Fruit fly (Drosophila melanogaster) whole organism, prepupa: ENCODE measurements around the gene al.

ENCODE experiments used
- Blimp-1 ChIP-seq: fragments of 200-800 bp; sonication (Bioruptor generic); optimal IDR thresholded peaks from 3 replicates; lab custom pipeline; 2017; ENCODE audit warnings: missing biosample characterization, missing genetic modification characterization, mild to moderate bottlenecking, moderate library complexity, missing genetic modification reagents
- CG10631 ChIP-seq: fragments of 200-800 bp; sonication (Bioruptor generic); optimal IDR thresholded peaks from 2 replicates; lab custom pipeline; 2016; ENCODE audit warnings: missing biosample characterization, missing genetic modification characterization
- CG11294 ChIP-seq: fragments of 200-800 bp; sonication (Bioruptor generic); IDR thresholded peaks from 2 replicates; pipeline ENCODE4 v1.3.6; 2022; ENCODE audit warnings: missing biosample characterization, missing genetic modification characterization
- CG11902 ChIP-seq: fragments of 200-800 bp; sonication (Bioruptor generic); optimal IDR thresholded peaks from 3 replicates; lab custom pipeline; 2016; ENCODE audit warnings: missing biosample characterization, missing genetic modification characterization
- CG15336 ChIP-seq: fragments of 200-800 bp; sonication (Bioruptor generic); IDR thresholded peaks from 2 replicates; pipeline ENCODE4 v1.3.6; 2022; ENCODE audit warnings: missing biosample characterization, missing genetic modification characterization
- CG1621 ChIP-seq: fragments of 200-800 bp; sonication (Bioruptor generic); optimal IDR thresholded peaks from 3 replicates; lab custom pipeline; 2018; ENCODE audit warnings: missing biosample characterization, mild to moderate bottlenecking, missing genetic modification characterization
- CG16779 ChIP-seq: fragments of 200-800 bp; sonication (Bioruptor generic); optimal IDR thresholded peaks from 3 replicates; lab custom pipeline; 2017; ENCODE audit warnings: missing biosample characterization, mild to moderate bottlenecking, missing genetic modification characterization
- CG3032 ChIP-seq: fragments of 200-800 bp; optimal IDR thresholded peaks from 2 replicates; lab custom pipeline; 2019; ENCODE audit warnings: missing biosample characterization, mild to moderate bottlenecking, missing genetic modification characterization, moderate library complexity
- CG31627 ChIP-seq: fragments of 200-800 bp; sonication (Bioruptor generic); optimal IDR thresholded peaks from 3 replicates; lab custom pipeline; 2016; ENCODE audit warnings: missing biosample characterization, missing genetic modification characterization
- CG32006 ChIP-seq: fragments of 200-800 bp; sonication (Bioruptor generic); optimal IDR thresholded peaks from 3 replicates; lab custom pipeline; 2017; ENCODE audit warnings: missing biosample characterization, mild to moderate bottlenecking, missing genetic modification characterization
- CG34406 ChIP-seq: fragments of 200-800 bp; sonication (Bioruptor generic); optimal IDR thresholded peaks from 3 replicates; lab custom pipeline; 2016; ENCODE audit warnings: missing biosample characterization, missing genetic modification characterization
- CG3919 ChIP-seq: fragments of 200-800 bp; sonication (Bioruptor generic); optimal IDR thresholded peaks from 3 replicates; lab custom pipeline; 2016; ENCODE audit warnings: missing biosample characterization, missing genetic modification characterization
- CG4318 ChIP-seq: fragments of 200-800 bp; sonication (Bioruptor generic); optimal IDR thresholded peaks from 3 replicates; lab custom pipeline; 2017; ENCODE audit warnings: missing biosample characterization, mild to moderate bottlenecking, missing genetic modification characterization
- CG6163 ChIP-seq: fragments of 200-800 bp; sonication (Bioruptor generic); IDR thresholded peaks from 3 replicates; pipeline ENCODE4 v1.3.6; 2022; ENCODE audit warnings: missing biosample characterization, missing genetic modification characterization
- CG6276 ChIP-seq: fragments of 200-800 bp; sonication (Bioruptor generic); optimal IDR thresholded peaks from 2 replicates; lab custom pipeline; 2017; ENCODE audit warnings: missing biosample characterization, mild to moderate bottlenecking, missing genetic modification characterization
- CG6792 ChIP-seq: fragments of 200-800 bp; sonication (Bioruptor generic); optimal IDR thresholded peaks from 3 replicates; lab custom pipeline; 2016; ENCODE audit warnings: missing biosample characterization, missing genetic modification characterization
- CG6808 ChIP-seq: fragments of 200-800 bp; sonication (Bioruptor generic); optimal IDR thresholded peaks from 3 replicates; lab custom pipeline; 2017; ENCODE audit warnings: missing biosample characterization, missing genetic modification characterization, mild to moderate bottlenecking, moderate library complexity, missing genetic modification reagents
- CG6854 ChIP-seq: fragments of 200-800 bp; sonication (Bioruptor generic); optimal IDR thresholded peaks from 2 replicates; lab custom pipeline; 2017; ENCODE audit warnings: missing biosample characterization, mild to moderate bottlenecking, missing genetic modification characterization
- CG7368 ChIP-seq: fragments of 200-800 bp; sonication (Bioruptor generic); optimal IDR thresholded peaks from 3 replicates; lab custom pipeline; 2016; ENCODE audit warnings: missing biosample characterization, missing genetic modification characterization
- CG8119 ChIP-seq: fragments of 200-800 bp; sonication (Bioruptor generic); IDR thresholded peaks from 3 replicates; pipeline ENCODE4 v1.3.6; 2022; ENCODE audit warnings: missing biosample characterization, missing genetic modification characterization
- CG8319 ChIP-seq: fragments of 200-800 bp; sonication (Bioruptor generic); optimal IDR thresholded peaks from 3 replicates; lab custom pipeline; 2016; ENCODE audit warnings: missing biosample characterization, missing genetic modification characterization
- CG8632 ChIP-seq: fragments of 200-800 bp; sonication (Bioruptor generic); optimal IDR thresholded peaks from 3 replicates; lab custom pipeline; 2016; ENCODE audit warnings: missing biosample characterization, missing genetic modification characterization
- CG9139 ChIP-seq: fragments of 200-800 bp; sonication (Bioruptor generic); optimal IDR thresholded peaks from 3 replicates; lab custom pipeline; 2017; ENCODE audit warnings: missing biosample characterization, mild to moderate bottlenecking, missing genetic modification characterization
- Eip75B ChIP-seq: fragments of 200-800 bp; sonication (Bioruptor generic); optimal IDR thresholded peaks from 3 replicates; lab custom pipeline; 2016; ENCODE audit warnings: missing biosample characterization, missing genetic modification characterization
- Eip78C ChIP-seq: fragments of 200-800 bp; sonication (Bioruptor generic); peaks from one replicate; lab custom pipeline; 2016; ENCODE audit warnings: missing biosample characterization, missing genetic modification characterization
- Eip93F ChIP-seq: fragments of 200-800 bp; sonication (Bioruptor generic); optimal IDR thresholded peaks from 2 replicates; lab custom pipeline; 2016; ENCODE audit warnings: missing biosample characterization, mild to moderate bottlenecking, missing genetic modification characterization
- Ets21C ChIP-seq: fragments of 200-800 bp; sonication (Bioruptor generic); optimal IDR thresholded peaks from 3 replicates; lab custom pipeline; 2016; ENCODE audit warnings: missing biosample characterization, missing genetic modification characterization
- Ets96B ChIP-seq: fragments of 200-800 bp; optimal IDR thresholded peaks from 2 replicates; lab custom pipeline; 2019; ENCODE audit warnings: missing biosample characterization, mild to moderate bottlenecking, missing genetic modification characterization, moderate library complexity
- Gug ChIP-seq: fragments of 200-800 bp; sonication (Bioruptor generic); IDR thresholded peaks from 2 replicates; pipeline ENCODE4 v1.3.6; 2022; ENCODE audit warnings: missing biosample characterization, missing genetic modification characterization
- Hr38 ChIP-seq: sonication (Bioruptor generic); optimal IDR thresholded peaks from 2 replicates; lab custom pipeline; 2016; ENCODE audit warnings: missing biosample characterization, missing genetic modification characterization
- Hr39 ChIP-seq: fragments of 200-800 bp; sonication (Bioruptor generic); optimal IDR thresholded peaks from 2 replicates; lab custom pipeline; 2016; ENCODE audit warnings: missing biosample characterization, missing genetic modification characterization
- Hr4 ChIP-seq: fragments of 200-800 bp; sonication (Bioruptor generic); optimal IDR thresholded peaks from 3 replicates; lab custom pipeline; 2016; ENCODE audit warnings: missing biosample characterization, missing genetic modification characterization
- Met ChIP-seq: fragments of 200-800 bp; sonication (Bioruptor generic); optimal IDR thresholded peaks from 3 replicates; lab custom pipeline; 2016; ENCODE audit warnings: missing biosample characterization, missing genetic modification characterization
- OdsH ChIP-seq: fragments of 200-800 bp; sonication (Bioruptor generic); optimal IDR thresholded peaks from 3 replicates; lab custom pipeline; 2016; ENCODE audit warnings: missing biosample characterization, missing genetic modification characterization
- Smox ChIP-seq: fragments of 200-800 bp; sonication (Bioruptor generic); optimal IDR thresholded peaks from 3 replicates; lab custom pipeline; 2016; ENCODE audit warnings: missing biosample characterization, missing genetic modification characterization
- Sox14 ChIP-seq: fragments of 200-800 bp; sonication (Bioruptor generic); optimal IDR thresholded peaks from 3 replicates; lab custom pipeline; 2016; ENCODE audit warnings: missing biosample characterization, missing genetic modification characterization
- Sox15 ChIP-seq: fragments of 200-800 bp; sonication (Bioruptor generic); optimal IDR thresholded peaks from 3 replicates; lab custom pipeline; 2016; ENCODE audit warnings: missing biosample characterization, missing genetic modification characterization
- achi ChIP-seq: fragments of 200-800 bp; sonication (Bioruptor generic); optimal IDR thresholded peaks from 3 replicates; lab custom pipeline; 2016; ENCODE audit warnings: missing biosample characterization, missing genetic modification characterization
- acj6 ChIP-seq: fragments of 200-800 bp; sonication (Bioruptor generic); optimal IDR thresholded peaks from 3 replicates; lab custom pipeline; 2016; ENCODE audit warnings: missing biosample characterization, missing genetic modification characterization
- cyc ChIP-seq: fragments of 200-800 bp; sonication (Bioruptor generic); optimal IDR thresholded peaks from 3 replicates; lab custom pipeline; 2016; ENCODE audit warnings: missing biosample characterization, missing genetic modification characterization
- dsx ChIP-seq: fragments of 200-800 bp; optimal IDR thresholded peaks from 3 replicates; lab custom pipeline; 2019; ENCODE audit warnings: missing biosample characterization, mild to moderate bottlenecking, missing genetic modification characterization, moderate library complexity; ENCODE audit not compliant: poor library complexity, severe bottlenecking
- eg ChIP-seq: fragments of 200-800 bp; sonication (Bioruptor generic); IDR thresholded peaks from 3 replicates; pipeline ENCODE4 v1.3.6; 2022; ENCODE audit warnings: missing biosample characterization, missing genetic modification characterization
- esn ChIP-seq: fragments of 200-800 bp; sonication (Bioruptor generic); optimal IDR thresholded peaks from 2 replicates; lab custom pipeline; 2016; ENCODE audit warnings: missing biosample characterization, mild to moderate bottlenecking, missing genetic modification characterization, moderate library complexity
- fd59A ChIP-seq: fragments of 200-800 bp; sonication (Bioruptor generic); optimal IDR thresholded peaks from 2 replicates; lab custom pipeline; 2017; ENCODE audit warnings: missing biosample characterization, mild to moderate bottlenecking, missing genetic modification characterization, missing genetic modification reagents
- fd85E ChIP-seq: fragments of 200-800 bp; sonication (Bioruptor generic); optimal IDR thresholded peaks from 3 replicates; lab custom pipeline; 2016; ENCODE audit warnings: missing biosample characterization, missing genetic modification characterization
- fkh ChIP-seq: fragments of 200-800 bp; sonication (Bioruptor generic); optimal IDR thresholded peaks from 3 replicates; lab custom pipeline; 2017; ENCODE audit warnings: missing biosample characterization, mild to moderate bottlenecking, missing genetic modification characterization, moderate library complexity
- lz ChIP-seq: fragments of 200-800 bp; sonication (Bioruptor generic); optimal IDR thresholded peaks from 3 replicates; lab custom pipeline; 2016; ENCODE audit warnings: missing biosample characterization, missing genetic modification characterization
- net ChIP-seq: fragments of 200-800 bp; sonication (Bioruptor generic); optimal IDR thresholded peaks from 3 replicates; lab custom pipeline; 2016; ENCODE audit warnings: missing biosample characterization, missing genetic modification characterization
- salr ChIP-seq, 2 experiments: fragments of 200-800 bp; sonication (Bioruptor generic); optimal IDR thresholded peaks; 3 replicates each; lab custom pipeline; 2016 to 2018; ENCODE audit warnings: missing biosample characterization in 2 of 2, missing genetic modification characterization in 2 of 2, mild to moderate bottlenecking in 1 of 2
- ss ChIP-seq, 2 experiments: fragments of 200-800 bp; sonication (Bioruptor generic); optimal IDR thresholded peaks; 2 replicates in 1 of 2; 3 replicates in 1 of 2; lab custom pipeline; 2017 to 2018; ENCODE audit warnings: mild to moderate bottlenecking in 2 of 2, missing biosample characterization in 2 of 2, missing genetic modification characterization in 2 of 2, moderate library complexity in 1 of 2
- svp ChIP-seq: fragments of 200-800 bp; sonication (Bioruptor generic); peaks from one replicate; lab custom pipeline; 2016; ENCODE audit warnings: missing biosample characterization, missing genetic modification characterization
- topi ChIP-seq: fragments of 200-800 bp; sonication (Bioruptor generic); optimal IDR thresholded peaks from 3 replicates; lab custom pipeline; 2016; ENCODE audit warnings: missing biosample characterization, missing genetic modification characterization
- vri ChIP-seq: fragments of 200-800 bp; sonication (Bioruptor generic); optimal IDR thresholded peaks from 3 replicates; lab custom pipeline; 2016; ENCODE audit warnings: missing biosample characterization, mild to moderate bottlenecking, missing genetic modification characterization

Gene al

dm6 chr2L:382807-383206 lies 4.9 kb downstream of the al start:
- no peak for TF ChIP-seq CG16779 (tag; lab: Kevin White, UChicago)
- TF ChIP-seq Hr4 (GFP tag; lab: Kevin White, UChicago), result peak; percentile 32
- TF ChIP-seq vri (GFP tag; lab: Kevin White, UChicago), result peak; percentile 63
- TF ChIP-seq Ets96B (tag; lab: Kevin White, UChicago), result peak; percentile 33
- TF ChIP-seq CG3032, result peak; percentile 43
- TF ChIP-seq dsx (GFP tag; lab: Kevin White, UChicago), result peak; percentile 40
- peak; percentile 65 for TF ChIP-seq CG3919
- peak; percentile 68 for TF ChIP-seq Hr39
- TF ChIP-seq Hr38, result no peak
- peak; percentile 25 to 34 for TF ChIP-seq ss (GFP tag; optimal IDR thresholded peaks at IDR 0.05; lab: Kevin White, UChicago)
- peak; percentile 74 for TF ChIP-seq CG6163
- TF ChIP-seq esn, result peak; percentile 72
- peak; percentile 61 for TF ChIP-seq lz (GFP tag; lab: Kevin White, UChicago)
- peak; percentile 3 for TF ChIP-seq Eip93F
- TF ChIP-seq CG6276 (GFP tag; lab: Kevin White, UChicago), result peak; percentile 10
- TF ChIP-seq CG7368 (GFP tag; lab: Kevin White, UChicago), result peak; percentile 16
- TF ChIP-seq CG6808 (GFP tag; lab: Kevin White, UChicago), result peak; percentile 51
- TF ChIP-seq Smox (GFP tag; lab: Kevin White, UChicago), result peak; percentile 61
- peak; percentile 44 for TF ChIP-seq CG15336 (GFP tag; lab: Robert Waterston, UW)
- TF ChIP-seq CG6854 (GFP tag; lab: Kevin White, UChicago), result no peak
- no peak for TF ChIP-seq fd59A
- peak; percentile 53 for TF ChIP-seq CG10631
- 0 out of 3 replicates have a peak, but pooled peaks have one; percentile 25 for TF ChIP-seq eg
- peak; percentile 46 for TF ChIP-seq CG34406 (GFP tag; lab: Kevin White, UChicago)
- TF ChIP-seq Ets21C (GFP tag; lab: Kevin White, UChicago), result peak; percentile 36
- TF ChIP-seq Gug (GFP tag; lab: Robert Waterston, UW), result no peak; the same call in 1 of the 2 replicates
- TF ChIP-seq fd85E (GFP tag; lab: Kevin White, UChicago), result no peak
- peak; percentile 71 for TF ChIP-seq CG31627 (GFP tag; lab: Kevin White, UChicago)
- TF ChIP-seq Sox15 (GFP tag; lab: Kevin White, UChicago), result no peak
- TF ChIP-seq OdsH (GFP tag; lab: Kevin White, UChicago), result peak; percentile 50
- peak; percentile 40 for TF ChIP-seq net
- TF ChIP-seq Blimp-1 (GFP tag; lab: Kevin White, UChicago), result no peak
- TF ChIP-seq Sox14 (GFP tag; lab: Kevin White, UChicago), result peak; percentile 61
- peak; percentile 16 for TF ChIP-seq CG1621 (tag; lab: Kevin White, UChicago)
- no peak for TF ChIP-seq fkh (GFP tag; lab: Kevin White, UChicago)
- peak; percentile 88 for TF ChIP-seq Eip78C (GFP tag; lab: Kevin White, UChicago)
- peak; percentile 22 for TF ChIP-seq CG8632 (GFP tag; lab: Kevin White, UChicago)
- peak; percentile 62 for TF ChIP-seq CG6792 (GFP tag; lab: Kevin White, UChicago)
- TF ChIP-seq CG8319 (GFP tag; lab: Kevin White, UChicago), result no peak
- TF ChIP-seq CG9139 (GFP tag; lab: Kevin White, UChicago), result no peak
- peak; percentile 68 for TF ChIP-seq Eip75B
- peak; percentile 88 for TF ChIP-seq svp (GFP tag; lab: Kevin White, UChicago)
- TF ChIP-seq CG8119 (GFP tag; lab: Robert Waterston, UW), result peak; percentile 46; the same call in 1 of the 3 replicates
- TF ChIP-seq CG32006 (GFP tag; lab: Kevin White, UChicago), result peak; percentile 38
- TF ChIP-seq CG11902 (GFP tag; lab: Kevin White, UChicago), result peak; percentile 18
- TF ChIP-seq topi (GFP tag; lab: Kevin White, UChicago), result peak; percentile 67
- peak; percentile 6 for TF ChIP-seq CG4318 (GFP tag; lab: Kevin White, UChicago)
- TF ChIP-seq acj6, result peak; percentile 56
- peak; percentile 71 for TF ChIP-seq Met (GFP tag; lab: Kevin White, UChicago)
- TF ChIP-seq cyc (GFP tag; lab: Kevin White, UChicago), result peak; percentile 69
- TF ChIP-seq CG11294 (GFP tag; lab: Robert Waterston, UW), result no peak
- peak; percentile 56 for TF ChIP-seq achi
- TF ChIP-seq salr (GFP tag; optimal IDR thresholded peaks at IDR 0.05; lab: Kevin White, UChicago), result peak in 1 of 2 experiments; percentile 8
